Worm (Caenorhabditis elegans) whole organism, L4/young adult: Measurements from ENCODE around the gene mrpl-36.

Experiments used
- W03F9.2 ChIP-seq: fragments of 150-350 bp; optimal IDR thresholded peaks from 2 replicates; lab custom pipeline; 2014; ENCODE audit warnings: missing biosample characterization, missing genetic modification characterization
- him-1 ChIP-seq: sonication (generic microtip); optimal IDR thresholded peaks from 2 replicates; lab custom pipeline; 2016; ENCODE audit warnings: missing genotype, missing genetic modification reagents, missing genetic modification characterization, missing compliant biosample characterization

DNA sequence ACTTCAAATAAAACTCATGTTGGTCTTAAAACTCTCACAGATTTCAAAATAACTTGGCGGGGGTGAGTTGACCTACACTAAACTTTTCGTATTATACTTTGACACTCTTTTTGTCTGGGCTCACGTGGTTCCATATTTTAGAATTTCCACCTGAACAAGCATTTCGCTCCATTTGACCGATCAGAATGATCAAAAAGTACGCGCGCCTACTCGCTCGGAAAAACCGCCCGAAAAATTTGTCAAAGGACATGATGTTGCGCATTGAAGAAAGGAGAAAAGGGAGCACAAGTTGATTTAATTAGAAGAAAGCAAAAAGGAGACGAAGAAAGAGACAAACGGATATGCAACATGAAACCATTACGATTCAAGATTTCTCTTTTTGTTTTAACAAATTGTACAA is 38.4 kb upstream of the mrpl-36 start:
- TF ChIP-seq him-1 (no peak), W03F9.2 (tag; lab: Kevin White, UChicago) (no peak)
